Worm (Caenorhabditis elegans) whole organism, L2 larva: ENCODE data around the gene nphp-4.

Experiments
- C34F6.9 ChIP-seq: fragments of 150-350 bp; optimal IDR thresholded peaks from 2 replicates; lab custom pipeline; 2014; ENCODE audit warnings: missing biosample characterization, missing genetic modification characterization
- F13H6.1 ChIP-seq: sonication (generic microtip); optimal IDR thresholded peaks from 2 replicates; lab custom pipeline; 2016; ENCODE audit warnings: missing genetic modification characterization, missing compliant biosample characterization
- R02D3.7 ChIP-seq: fragments of 150-350 bp; optimal IDR thresholded peaks from 2 replicates; lab custom pipeline; 2014; ENCODE audit warnings: missing biosample characterization, missing genetic modification characterization
- Y55F3AM.14 ChIP-seq: fragments of 200-800 bp; sonication (Bioruptor generic); optimal IDR thresholded peaks from 2 replicates; lab custom pipeline; 2018; ENCODE audit warnings: mild to moderate bottlenecking, missing genetic modification characterization, missing compliant biosample characterization
- ZK546.5 ChIP-seq: sonication (generic microtip); optimal IDR thresholded peaks from 2 replicates; lab custom pipeline; 2017; ENCODE audit warnings: missing biosample characterization, missing genetic modification characterization
- alr-1 ChIP-seq: fragments of 150-350 bp; optimal IDR thresholded peaks from 2 replicates; lab custom pipeline; 2014; ENCODE audit warnings: missing biosample characterization, missing genetic modification characterization
- aly-2 ChIP-seq: fragments of 150-350 bp; optimal IDR thresholded peaks from 2 replicates; lab custom pipeline; 2014; ENCODE audit warnings: missing biosample characterization, missing genetic modification characterization
- ama-1 ChIP-seq: fragments of 150-350 bp; optimal IDR thresholded peaks from 2 replicates; lab custom pipeline; 2018; ENCODE audit warnings: inconsistent platforms
- blmp-1 ChIP-seq: sonication (generic microtip); optimal IDR thresholded peaks from 2 replicates; lab custom pipeline; 2017; ENCODE audit warnings: missing genetic modification characterization, mild to moderate bottlenecking, missing compliant biosample characterization, antibody characterized with exemption, moderate library complexity; ENCODE audit not compliant: insufficient read depth
- ceh-16 ChIP-seq: fragments of 150-350 bp; optimal IDR thresholded peaks from 2 replicates; lab custom pipeline; 2014; ENCODE audit warnings: missing biosample characterization, missing genetic modification characterization
- ceh-82 ChIP-seq: fragments of 150-350 bp; optimal IDR thresholded peaks from 2 replicates; lab custom pipeline; 2014; ENCODE audit warnings: missing biosample characterization, missing genetic modification characterization
- crh-2 ChIP-seq: sonication (generic microtip); optimal IDR thresholded peaks from 2 replicates; lab custom pipeline; 2017; ENCODE audit warnings: missing biosample characterization, missing genetic modification characterization
- dmd-4 ChIP-seq: sonication (generic microtip); optimal IDR thresholded peaks from 2 replicates; lab custom pipeline; 2017; ENCODE audit warnings: missing biosample characterization, missing genetic modification characterization
- egl-27 ChIP-seq: sonication (generic microtip); optimal IDR thresholded peaks from 3 replicates; lab custom pipeline; 2017; ENCODE audit warnings: missing biosample characterization, missing genetic modification reagents, missing genetic modification characterization
- elt-1 ChIP-seq: fragments of 150-350 bp; optimal IDR thresholded peaks from 2 replicates; lab custom pipeline; 2014; ENCODE audit warnings: missing biosample characterization, missing genetic modification characterization
- elt-3 ChIP-seq: sonication (generic microtip); optimal IDR thresholded peaks from 2 replicates; lab custom pipeline; 2017; ENCODE audit warnings: missing biosample characterization, missing genetic modification characterization
- fos-1 ChIP-seq: fragments of 150-350 bp; optimal IDR thresholded peaks from 2 replicates; lab custom pipeline; 2014; ENCODE audit warnings: missing biosample characterization, missing genetic modification characterization
- gmeb-1 ChIP-seq: fragments of 150-350 bp; optimal IDR thresholded peaks from 2 replicates; lab custom pipeline; 2014; ENCODE audit warnings: missing biosample characterization, missing genetic modification characterization
- lin-11 ChIP-seq: fragments of 150-350 bp; sonication (generic microtip); optimal IDR thresholded peaks from 2 replicates; lab custom pipeline; 2014; ENCODE audit warnings: missing biosample characterization, missing genetic modification characterization, inconsistent platforms, mixed read lengths
- lin-13 ChIP-seq: fragments of 150-350 bp; optimal IDR thresholded peaks from 2 replicates; lab custom pipeline; 2014; ENCODE audit warnings: missing biosample characterization, missing genetic modification reagents, missing genetic modification characterization
- lin-39 ChIP-seq: fragments of 150-350 bp; optimal IDR thresholded peaks from 2 replicates; lab custom pipeline; 2014; ENCODE audit warnings: missing biosample characterization, missing genetic modification reagents, missing genetic modification characterization
- lsy-2 ChIP-seq, 2 experiments: fragments of 150-350 bp in 1 of 2; sonication (generic microtip) in 1 of 2; optimal IDR thresholded peaks; 2 replicates each; lab custom pipeline; 2014 to 2017; ENCODE audit warnings: missing biosample characterization in 2 of 2, missing genetic modification characterization in 2 of 2
- mab-5 ChIP-seq: fragments of 150-350 bp; optimal IDR thresholded peaks from 2 replicates; lab custom pipeline; 2014; ENCODE audit warnings: missing biosample characterization, missing genetic modification characterization
- mbf-1 ChIP-seq: sonication (generic microtip); optimal IDR thresholded peaks from 2 replicates; lab custom pipeline; 2017; ENCODE audit warnings: missing biosample characterization, missing genetic modification characterization
- mdl-1 ChIP-seq, 2 experiments: fragments of 150-350 bp in 1 of 2; sonication (generic microtip) in 1 of 2; optimal IDR thresholded peaks; 2 replicates each; lab custom pipeline; 2017; ENCODE audit warnings: missing biosample characterization in 2 of 2, missing genetic modification characterization in 2 of 2
- nhr-10 ChIP-seq: sonication (generic microtip); optimal IDR thresholded peaks from 2 replicates; lab custom pipeline; 2017; ENCODE audit warnings: missing biosample characterization, missing genetic modification characterization
- nhr-11 ChIP-seq: fragments of 150-350 bp; optimal IDR thresholded peaks from 2 replicates; lab custom pipeline; 2014; ENCODE audit warnings: missing biosample characterization, missing genetic modification characterization
- nhr-12 ChIP-seq: fragments of 150-350 bp; optimal IDR thresholded peaks from 2 replicates; lab custom pipeline; 2014; ENCODE audit warnings: missing biosample characterization, missing genetic modification characterization
- nhr-129 ChIP-seq: fragments of 150-350 bp; optimal IDR thresholded peaks from 2 replicates; lab custom pipeline; 2014; ENCODE audit warnings: missing biosample characterization, missing genetic modification characterization
- nhr-21 ChIP-seq: fragments of 150-350 bp; optimal IDR thresholded peaks from 2 replicates; lab custom pipeline; 2014; ENCODE audit warnings: missing biosample characterization, missing genetic modification characterization
- nhr-23 ChIP-seq: fragments of 150-350 bp; optimal IDR thresholded peaks from 2 replicates; lab custom pipeline; 2014; ENCODE audit warnings: missing biosample characterization, missing genetic modification reagents, missing genetic modification characterization
- nhr-237 ChIP-seq: fragments of 150-350 bp; optimal IDR thresholded peaks from 2 replicates; lab custom pipeline; 2014; ENCODE audit warnings: missing biosample characterization, missing genetic modification characterization
- nhr-25 ChIP-seq: fragments of 150-350 bp; sonication (generic microtip); optimal IDR thresholded peaks from 3 replicates; lab custom pipeline; 2014; ENCODE audit warnings: missing biosample characterization, missing genetic modification characterization
- nhr-6 ChIP-seq: fragments of 150-350 bp; optimal IDR thresholded peaks from 2 replicates; lab custom pipeline; 2014; ENCODE audit warnings: missing biosample characterization, missing genetic modification characterization
- nhr-77 ChIP-seq: fragments of 150-350 bp; optimal IDR thresholded peaks from 2 replicates; lab custom pipeline; 2014; ENCODE audit warnings: missing biosample characterization, missing genetic modification characterization
- peb-1 ChIP-seq: fragments of 150-350 bp; optimal IDR thresholded peaks from 2 replicates; lab custom pipeline; 2014; ENCODE audit warnings: missing biosample characterization, missing genetic modification characterization
- sem-4 ChIP-seq: fragments of 150-350 bp; optimal IDR thresholded peaks from 2 replicates; lab custom pipeline; 2014; ENCODE audit warnings: missing biosample characterization, missing genetic modification reagents, missing genetic modification characterization
- skn-1 ChIP-seq: sonication (generic microtip); optimal IDR thresholded peaks from 2 replicates; lab custom pipeline; 2017; ENCODE audit warnings: missing biosample characterization, missing genetic modification characterization
- sma-3 ChIP-seq: sonication (generic microtip); optimal IDR thresholded peaks from 2 replicates; lab custom pipeline; 2016; ENCODE audit warnings: missing genetic modification reagents, missing genetic modification characterization, missing compliant biosample characterization
- sma-9 ChIP-seq, 2 experiments: fragments of 150-350 bp in 1 of 2; sonication (generic microtip) in 1 of 2; optimal IDR thresholded peaks; 2 replicates each; lab custom pipeline; 2014 to 2016; ENCODE audit warnings: missing genetic modification characterization in 2 of 2, mild to moderate bottlenecking in 1 of 2, missing biosample characterization in 1 of 2, missing compliant biosample characterization in 1 of 2, missing genetic modification reagents in 1 of 2, moderate library complexity in 1 of 2
- snpc-4 ChIP-seq: fragments of 150-350 bp; optimal IDR thresholded peaks from 2 replicates; lab custom pipeline; 2014; ENCODE audit warnings: missing biosample characterization, missing genetic modification characterization
- unc-39 ChIP-seq: fragments of 150-350 bp; optimal IDR thresholded peaks from 2 replicates; lab custom pipeline; 2014; ENCODE audit warnings: missing biosample characterization, missing genetic modification characterization
- unc-55 ChIP-seq: fragments of 150-350 bp; sonication (generic microtip); optimal IDR thresholded peaks from 3 replicates; lab custom pipeline; 2014; ENCODE audit warnings: missing biosample characterization, missing genetic modification reagents, missing genetic modification characterization
- unc-62 ChIP-seq: fragments of 150-350 bp; optimal IDR thresholded peaks from 2 replicates; lab custom pipeline; 2014; ENCODE audit warnings: missing biosample characterization, missing genetic modification reagents, missing genetic modification characterization
- zag-1 ChIP-seq: fragments of 150-350 bp; optimal IDR thresholded peaks from 2 replicates; lab custom pipeline; 2014; ENCODE audit warnings: missing biosample characterization, missing genetic modification characterization
- ztf-1 ChIP-seq: fragments of 200-800 bp; sonication (Bioruptor generic); conservative IDR thresholded peaks from 2 replicates; pipeline ENCODE4 v1.3.6; 2022; ENCODE audit warnings: missing genetic modification characterization, missing compliant biosample characterization
- ztf-11 ChIP-seq: sonication (generic microtip); optimal IDR thresholded peaks from 2 replicates; lab custom pipeline; 2017; ENCODE audit warnings: missing biosample characterization, missing genetic modification characterization
- ztf-4 ChIP-seq: fragments of 150-350 bp; optimal IDR thresholded peaks from 2 replicates; lab custom pipeline; 2014; ENCODE audit warnings: missing biosample characterization, missing genetic modification characterization

Gene nphp-4

DNA sequence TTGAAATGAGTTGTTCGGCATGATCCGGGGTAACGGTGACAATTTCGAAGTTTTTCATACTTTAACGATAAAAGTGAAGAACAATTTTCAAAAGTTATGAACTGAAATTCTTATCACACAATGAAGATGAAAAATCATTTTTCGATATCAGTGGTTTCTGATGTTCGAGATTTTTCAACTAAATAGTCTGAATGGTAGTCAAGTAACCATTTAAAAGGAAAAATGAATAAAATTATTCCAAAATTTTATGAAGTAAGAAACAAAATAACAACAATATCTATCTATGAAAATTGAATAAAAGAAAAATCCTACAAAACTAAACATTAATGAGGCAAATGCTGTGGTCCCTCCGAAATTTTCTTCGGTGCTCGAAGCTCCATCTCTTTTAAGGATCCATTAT, 17.9 kb downstream of the nphp-4 start, which contains the start of gene D2023.4:
Gene D2023.4, minus strand, starts transcription at position 101 of the 400 bp plus-strand sequence.
- TF ChIP-seq blmp-1 (tag; lab: Kevin White, UChicago) (no peak), nhr-12 (tag; lab: Kevin White, UChicago) (no peak), zag-1 (tag; lab: Kevin White, UChicago) (no peak), lin-13 (GFP tag; lab: Kevin White, UChicago) (no peak), egl-27 (tag; lab: Kevin White, UChicago) (no peak), C34F6.9 (tag; lab: Kevin White, UChicago) (no peak), fos-1 (peak; percentile 14), lin-39 (tag; lab: Kevin White, UChicago) (no peak)

DNA sequence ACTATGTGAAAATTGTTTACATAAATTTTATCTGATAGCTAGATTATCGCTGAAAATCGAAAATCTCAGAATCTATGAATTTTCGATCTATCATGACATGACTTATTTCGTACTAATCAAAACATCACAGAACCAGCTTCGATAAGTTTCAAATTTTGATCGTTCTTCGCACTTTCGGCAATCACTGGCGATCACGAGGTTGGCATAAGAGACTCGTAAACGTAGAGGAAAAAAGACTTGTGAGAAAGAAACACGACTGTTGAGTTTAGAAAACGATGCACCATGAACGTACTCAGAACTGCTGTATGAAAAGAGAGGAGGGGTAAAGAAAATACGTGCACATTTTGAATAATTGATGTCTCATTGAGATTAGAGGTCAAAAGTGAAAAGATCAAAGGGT, 19.6 kb downstream of the nphp-4 start:
- TF ChIP-seq zag-1 (tag; lab: Kevin White, UChicago) (no peak), F13H6.1 (tag; lab: Kevin White, UChicago) (peak; percentile 93), nhr-25 (tag; lab: Kevin White, UChicago) (peak; percentile 91), aly-2 (tag; lab: Kevin White, UChicago) (no peak), R02D3.7 (no peak), lsy-2 (tag; optimal IDR thresholded peaks at IDR 0.05; lab: Kevin White, UChicago) (peak in 1 of 2 experiments; percentile 79), mab-5 (tag; lab: Kevin White, UChicago) (peak; percentile 37), ceh-82 (tag; lab: Kevin White, UChicago) (no peak), ZK546.5 (tag; lab: Kevin White, UChicago) (no peak), Y55F3AM.14 (GFP tag; lab: Kevin White, UChicago) (no peak), ztf-11 (tag; lab: Kevin White, UChicago) (no peak), nhr-12 (tag; lab: Kevin White, UChicago) (no peak), gmeb-1 (tag; lab: Kevin White, UChicago) (peak; percentile 81), egl-27 (tag; lab: Kevin White, UChicago) (peak; percentile 27), elt-1 (tag; lab: Kevin White, UChicago) (no peak), alr-1 (tag; lab: Kevin White, UChicago) (no peak), nhr-23 (tag; lab: Kevin White, UChicago) (no peak), crh-2 (tag; lab: Kevin White, UChicago) (peak; percentile 96), peb-1 (tag; lab: Kevin White, UChicago) (no peak), lin-11 (tag; lab: Kevin White, UChicago) (no peak), blmp-1 (tag; lab: Kevin White, UChicago) (peak; percentile 83), ceh-16 (tag; lab: Kevin White, UChicago) (no peak), nhr-6 (tag; lab: Kevin White, UChicago) (peak; percentile 86), nhr-10 (tag; lab: Kevin White, UChicago) (peak; percentile 30), mbf-1 (no peak), ztf-4 (tag; lab: Kevin White, UChicago) (peak; percentile 78), lin-13 (GFP tag; lab: Kevin White, UChicago) (peak; percentile 61), mdl-1 (tag; optimal IDR thresholded peaks at IDR 0.05; lab: Kevin White, UChicago) (peak; percentile 31 to 41), ama-1 (lab: Kevin White, UChicago) (peak; percentile 45), unc-55 (GFP tag; lab: Kevin White, UChicago) (no peak), dmd-4 (tag; lab: Kevin White, UChicago) (no peak), nhr-77 (tag; lab: Kevin White, UChicago) (no peak), C34F6.9 (tag; lab: Kevin White, UChicago) (peak; percentile 77), nhr-129 (peak; percentile 98), nhr-11 (tag; lab: Kevin White, UChicago) (no peak), lin-39 (tag; lab: Kevin White, UChicago) (peak; percentile 34), fos-1 (peak; percentile 84), sma-3 (GFP tag; lab: Kevin White, UChicago) (peak; percentile 84), nhr-21 (tag; lab: Kevin White, UChicago) (peak; percentile 90), unc-62 (GFP tag; lab: Kevin White, UChicago) (peak; percentile 39), unc-39 (tag; lab: Kevin White, UChicago) (no peak), ztf-1 (GFP tag; lab: Robert Waterston, UW) (no peak), sma-9 (GFP tag; optimal IDR thresholded peaks at IDR 0.05; lab: Kevin White, UChicago) (peak; percentile 96), sma-9 (tag; optimal IDR thresholded peaks at IDR 0.05; lab: Kevin White, UChicago) (no peak), skn-1 (no peak), nhr-237 (tag; lab: Kevin White, UChicago) (no peak), elt-3 (tag; lab: Kevin White, UChicago) (no peak), snpc-4 (tag; lab: Kevin White, UChicago) (no peak), sem-4 (tag; lab: Kevin White, UChicago) (peak; percentile 55)
